Worm (Caenorhabditis elegans) whole organism, L3 larva: ENCODE results near the gene srsx-31.

ENCODE experiments used
- egl-27 ChIP-seq: sonication (generic microtip); optimal IDR thresholded peaks from 4 replicates; lab custom pipeline; 2017; ENCODE audit warnings: missing biosample characterization, missing genetic modification reagents, missing genetic modification characterization
- lin-39 ChIP-seq: fragments of 150-350 bp; optimal IDR thresholded peaks from 2 replicates; lab custom pipeline; 2018; ENCODE audit warnings: missing biosample characterization, missing genetic modification reagents, missing genetic modification characterization
- nfya-1 ChIP-seq: sonication (generic microtip); optimal IDR thresholded peaks from 2 replicates; lab custom pipeline; 2017; ENCODE audit warnings: missing genetic modification characterization, mild to moderate bottlenecking, missing compliant biosample characterization, antibody characterized with exemption, moderate library complexity; ENCODE audit not compliant: insufficient read depth
- nhr-25 ChIP-seq: sonication (generic microtip); optimal IDR thresholded peaks from 2 replicates; lab custom pipeline; 2017; ENCODE audit warnings: missing biosample characterization, missing genetic modification characterization
- nhr-77 ChIP-seq: fragments of 150-350 bp; optimal IDR thresholded peaks from 2 replicates; lab custom pipeline; 2014; ENCODE audit warnings: missing biosample characterization, missing genetic modification characterization
- pha-4 ChIP-seq: fragments of 150-350 bp; optimal IDR thresholded peaks from 2 replicates; lab custom pipeline; 2014; ENCODE audit warnings: missing biosample characterization, missing genetic modification reagents, missing genetic modification characterization
- pqm-1 ChIP-seq: fragments of 150-350 bp; optimal IDR thresholded peaks from 2 replicates; lab custom pipeline; 2017; ENCODE audit warnings: missing biosample characterization, missing genetic modification characterization, inconsistent platforms
- tbx-2 ChIP-seq: sonication (generic microtip); optimal IDR thresholded peaks from 2 replicates; lab custom pipeline; 2016; ENCODE audit warnings: mild to moderate bottlenecking, missing genetic modification characterization, missing compliant biosample characterization

- TF ChIP-seq tbx-2 (no peak), nhr-77 (no peak), nfya-1 (tag; lab: Kevin White, UChicago) (no peak), pqm-1 (tag; lab: Kevin White, UChicago) (no peak), lin-39 (no peak), pha-4 (tag; lab: Kevin White, UChicago) (no peak), egl-27 (tag; lab: Kevin White, UChicago) (no peak), nhr-25 (tag; lab: Kevin White, UChicago) (no peak)
Measured at ce11 chrV:11231177-11231576, 23.7 kb downstream of the srsx-31 start.
